Worm (Caenorhabditis elegans): ENCODE measurements around the gene sym-1.

Gene sym-1

DNA sequence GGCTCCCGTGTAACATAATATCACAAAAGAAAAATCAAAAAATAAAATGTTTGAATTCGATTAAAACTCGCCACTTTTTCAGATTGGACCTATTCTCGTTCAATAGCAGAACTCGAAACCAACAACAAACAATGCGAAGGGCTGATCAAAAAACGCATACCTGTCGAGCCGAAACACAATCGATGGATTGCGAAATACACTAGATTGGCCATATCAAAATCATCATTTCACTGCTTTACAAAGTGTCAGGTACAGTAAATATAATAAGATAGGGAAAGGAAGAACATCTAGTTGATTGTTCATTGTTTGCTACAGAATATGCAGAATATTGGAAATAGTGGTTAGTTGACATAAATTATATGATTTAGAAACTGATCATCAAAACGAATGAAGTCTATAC, 26.3 kb downstream of the sym-1 start:
- TF ChIP-seq cebp-1 (GFP tag; IDR thresholded peaks at IDR 0.05), result peak; percentile 59; the same call in 1 of the 2 replicates
- TF ChIP-seq cebp-1 (tag; optimal IDR thresholded peaks at IDR 0.05), result peak; percentile 91
- no peak for TF ChIP-seq pbrm-1 (GFP tag; IDR thresholded peaks at IDR 0.05)

- TF ChIP-seq F55B11.4 (tag; optimal IDR thresholded peaks at IDR 0.05; ENCODE audit: borderline replicate concordance, insufficient read depth) (no peak), attf-5 (GFP tag; optimal IDR thresholded peaks at IDR 0.05) (peak; percentile 34), lin-26 (GFP tag; IDR thresholded peaks at IDR 0.05) (no peak), hmg-20 (GFP tag; IDR thresholded peaks at IDR 0.05) (no peak), mes-4 (tag; optimal IDR thresholded peaks at IDR 0.05) (no peak), madf-3 (GFP tag; IDR thresholded peaks at IDR 0.05) (no peak), tlf-1 (GFP tag; optimal IDR thresholded peaks at IDR 0.05) (no peak), lin-40 (tag; optimal IDR thresholded peaks at IDR 0.05) (peak; percentile 7), somi-1 (GFP tag; optimal IDR thresholded peaks at IDR 0.05) (no peak), lsl-1 (GFP tag; optimal IDR thresholded peaks at IDR 0.05) (no peak), gei-17 (GFP tag; optimal IDR thresholded peaks at IDR 0.05) (peak; percentile 33), nhr-27 (tag; optimal IDR thresholded peaks at IDR 0.05) (no peak), ZK185.1 (tag; optimal IDR thresholded peaks at IDR 0.05; ENCODE audit: poor library complexity, severe bottlenecking) (no peak), F37B4.10 (GFP tag; IDR thresholded peaks at IDR 0.05) (no peak), atf-7 (tag; optimal IDR thresholded peaks at IDR 0.05) (peak; percentile 77), sea-2 (GFP tag; IDR thresholded peaks at IDR 0.05) (no peak), zfh-2 (GFP tag; conservative IDR thresholded peaks at IDR 0.05) (peak; percentile 62), ekl-4 (GFP tag; IDR thresholded peaks at IDR 0.05) (0 out of 2 replicates have a peak, but pooled peaks have one; percentile 30), snpc-3.4 (tag; optimal IDR thresholded peaks at IDR 0.05) (no peak), nfyb-1 (GFP tag; IDR thresholded peaks at IDR 0.05) (no peak), bed-1 (GFP tag; IDR thresholded peaks at IDR 0.05) (no peak), ztf-6 (GFP tag; IDR thresholded peaks at IDR 0.05) (no peak), hlh-12 (tag; optimal IDR thresholded peaks at IDR 0.05) (no peak), ztf-18 (tag; optimal IDR thresholded peaks at IDR 0.05) (no peak), lag-1 (GFP tag; IDR thresholded peaks at IDR 0.05) (no peak), dox-1 (GFP tag; IDR thresholded peaks at IDR 0.05) (peak; percentile 29; the same call in 1 of the 2 replicates), cebp-1 (GFP tag; IDR thresholded peaks at IDR 0.05) (no peak), cebp-1 (tag; optimal IDR thresholded peaks at IDR 0.05) (peak; percentile 68), ccch-3 (GFP tag; optimal IDR thresholded peaks at IDR 0.05) (no peak), unc-62 (GFP tag; optimal IDR thresholded peaks at IDR 0.05) (no peak), B0336.3 (GFP tag; IDR thresholded peaks at IDR 0.05) (no peak), madf-6 (GFP tag; IDR thresholded peaks at IDR 0.05) (0 out of 2 replicates have a peak, but pooled peaks have one; percentile 18), sptf-2 (GFP tag; optimal IDR thresholded peaks at IDR 0.05) (no peak), hmg-1.2 (GFP tag; IDR thresholded peaks at IDR 0.05) (peak; percentile 89; the same call in 1 of the 2 replicates), lin-35 (GFP tag; optimal IDR thresholded peaks at IDR 0.05) (peak in 1 of 3 experiments; percentile 32), nfya-1 (tag; optimal IDR thresholded peaks at IDR 0.05; ENCODE audit: borderline replicate concordance, insufficient read depth) (no peak), hlh-26 (GFP tag; conservative IDR thresholded peaks at IDR 0.05) (no peak), dpl-1 (GFP tag; optimal IDR thresholded peaks at IDR 0.05) (no peak), ceh-27 (GFP tag; optimal IDR thresholded peaks at IDR 0.05) (peak; percentile 22), xnd-1 (tag; optimal IDR thresholded peaks at IDR 0.05) (no peak), pbrm-1 (GFP tag; IDR thresholded peaks at IDR 0.05) (no peak), nhr-80 (tag; optimal IDR thresholded peaks at IDR 0.05) (peak; percentile 18)
Measured at ce11 chrX:14610093-14610763, 28.8 kb downstream of the sym-1 start.

All from whole organism, young adult.